Worm (Caenorhabditis elegans) whole organism, L3 larva: ENCODE results near the gene srh-83.

Experiments
- R02D3.7 ChIP-seq: fragments of 150-350 bp; optimal IDR thresholded peaks from 2 replicates; lab custom pipeline; 2014; ENCODE audit warnings: missing biosample characterization, missing genetic modification characterization
- ZK546.5 ChIP-seq: sonication (generic microtip); optimal IDR thresholded peaks from 2 replicates; lab custom pipeline; 2017; ENCODE audit warnings: missing biosample characterization, missing genetic modification characterization
- aly-2 ChIP-seq: fragments of 150-350 bp; optimal IDR thresholded peaks from 2 replicates; lab custom pipeline; 2014; ENCODE audit warnings: missing biosample characterization, missing genetic modification characterization
- ama-1 ChIP-seq: fragments of 150-350 bp; optimal IDR thresholded peaks from 2 replicates; lab custom pipeline; 2018
- ceh-16 ChIP-seq: sonication (generic microtip); optimal IDR thresholded peaks from 2 replicates; lab custom pipeline; 2017; ENCODE audit warnings: missing biosample characterization, missing genetic modification characterization
- ceh-28 ChIP-seq: fragments of 150-350 bp; optimal IDR thresholded peaks from 2 replicates; lab custom pipeline; 2014; ENCODE audit warnings: missing biosample characterization, missing genetic modification reagents, missing genetic modification characterization
- ceh-82 ChIP-seq: fragments of 150-350 bp; optimal IDR thresholded peaks from 2 replicates; lab custom pipeline; 2014; ENCODE audit warnings: missing biosample characterization, missing genetic modification characterization
- ceh-9 ChIP-seq: sonication (generic microtip); optimal IDR thresholded peaks from 2 replicates; lab custom pipeline; 2018; ENCODE audit warnings: missing biosample characterization, missing genetic modification characterization
- daf-12 ChIP-seq: fragments of 150-350 bp; optimal IDR thresholded peaks from 2 replicates; lab custom pipeline; 2014; ENCODE audit warnings: missing biosample characterization, missing genetic modification reagents, missing genetic modification characterization
- egl-5 ChIP-seq: fragments of 150-350 bp; optimal IDR thresholded peaks from 2 replicates; lab custom pipeline; 2017; ENCODE audit warnings: missing biosample characterization, missing genetic modification reagents, missing genetic modification characterization, inconsistent platforms
- elt-2 ChIP-seq: sonication (generic microtip); optimal IDR thresholded peaks from 2 replicates; lab custom pipeline; 2016; ENCODE audit warnings: missing genetic modification reagents, mild to moderate bottlenecking, missing genetic modification characterization, missing compliant biosample characterization
- elt-3 ChIP-seq, 3 experiments: fragments of 150-350 bp in 1 of 3; sonication (generic microtip) in 2 of 3; optimal IDR thresholded peaks; 2 replicates in 2 of 3; 4 replicates in 1 of 3; lab custom pipeline; 2014 to 2017; ENCODE audit warnings: missing biosample characterization in 3 of 3, missing genetic modification characterization in 3 of 3
- eor-1 ChIP-seq, 2 experiments: fragments of 150-350 bp; optimal IDR thresholded peaks; 2 replicates each; lab custom pipeline; 2014 to 2018; ENCODE audit warnings: missing biosample characterization in 2 of 2, missing genetic modification characterization in 2 of 2
- fkh-10 ChIP-seq: sonication (generic microtip); optimal IDR thresholded peaks from 2 replicates; lab custom pipeline; 2017; ENCODE audit warnings: missing biosample characterization, missing genetic modification reagents, missing genetic modification characterization
- fos-1 ChIP-seq: fragments of 150-350 bp; optimal IDR thresholded peaks from 2 replicates; lab custom pipeline; 2014; ENCODE audit warnings: missing biosample characterization, missing genetic modification characterization
- hmg-11 ChIP-seq: sonication (generic microtip); optimal IDR thresholded peaks from 2 replicates; lab custom pipeline; 2016; ENCODE audit warnings: missing genetic modification characterization, missing compliant biosample characterization
- jun-1 ChIP-seq: fragments of 150-350 bp; optimal IDR thresholded peaks from 2 replicates; lab custom pipeline; 2014; ENCODE audit warnings: missing biosample characterization, missing genetic modification reagents, missing genetic modification characterization
- lsy-12 ChIP-seq: sonication (generic microtip); optimal IDR thresholded peaks from 2 replicates; lab custom pipeline; 2016; ENCODE audit warnings: mild to moderate bottlenecking, missing genetic modification characterization, missing compliant biosample characterization
- nfya-1 ChIP-seq: sonication (generic microtip); optimal IDR thresholded peaks from 2 replicates; lab custom pipeline; 2017; ENCODE audit warnings: missing genetic modification characterization, mild to moderate bottlenecking, missing compliant biosample characterization, antibody characterized with exemption, moderate library complexity; ENCODE audit not compliant: insufficient read depth
- nhr-11 ChIP-seq: fragments of 150-350 bp; optimal IDR thresholded peaks from 2 replicates; lab custom pipeline; 2014; ENCODE audit warnings: missing biosample characterization, missing genetic modification characterization
- nhr-25 ChIP-seq: sonication (generic microtip); optimal IDR thresholded peaks from 2 replicates; lab custom pipeline; 2017; ENCODE audit warnings: missing biosample characterization, missing genetic modification characterization
- nhr-43 ChIP-seq: sonication (generic microtip); optimal IDR thresholded peaks from 2 replicates; lab custom pipeline; 2016; ENCODE audit warnings: mild to moderate bottlenecking, missing genetic modification characterization, missing compliant biosample characterization; ENCODE audit not compliant: poor library complexity, severe bottlenecking
- nhr-67 ChIP-seq: fragments of 150-350 bp; optimal IDR thresholded peaks from 2 replicates; lab custom pipeline; 2014; ENCODE audit warnings: missing biosample characterization, missing genetic modification characterization
- nhr-76 ChIP-seq: fragments of 150-350 bp; sonication (generic microtip); optimal IDR thresholded peaks from 5 replicates; lab custom pipeline; 2014; ENCODE audit warnings: missing biosample characterization, missing genetic modification characterization
- nhr-77 ChIP-seq: fragments of 150-350 bp; optimal IDR thresholded peaks from 2 replicates; lab custom pipeline; 2014; ENCODE audit warnings: missing biosample characterization, missing genetic modification characterization
- pha-4 ChIP-seq: fragments of 150-350 bp; optimal IDR thresholded peaks from 2 replicates; lab custom pipeline; 2014; ENCODE audit warnings: missing biosample characterization, missing genetic modification reagents, missing genetic modification characterization
- pqm-1 ChIP-seq: fragments of 150-350 bp; optimal IDR thresholded peaks from 2 replicates; lab custom pipeline; 2017; ENCODE audit warnings: missing biosample characterization, missing genetic modification characterization, inconsistent platforms
- sea-2 ChIP-seq: fragments of 150-350 bp; sonication (generic microtip); optimal IDR thresholded peaks from 4 replicates; lab custom pipeline; 2014; ENCODE audit warnings: missing biosample characterization, missing genetic modification reagents, missing genetic modification characterization
- skn-1 ChIP-seq: fragments of 150-350 bp; optimal IDR thresholded peaks from 2 replicates; lab custom pipeline; 2014; ENCODE audit warnings: missing biosample characterization, missing genetic modification characterization
- snpc-4 ChIP-seq: fragments of 150-350 bp; optimal IDR thresholded peaks from 2 replicates; lab custom pipeline; 2014; ENCODE audit warnings: missing biosample characterization, missing genetic modification characterization
- tbx-2 ChIP-seq: sonication (generic microtip); optimal IDR thresholded peaks from 2 replicates; lab custom pipeline; 2016; ENCODE audit warnings: mild to moderate bottlenecking, missing genetic modification characterization, missing compliant biosample characterization
- unc-39 ChIP-seq: sonication (generic microtip); optimal IDR thresholded peaks from 4 replicates; lab custom pipeline; 2017; ENCODE audit warnings: missing biosample characterization, missing genetic modification characterization
- unc-62 ChIP-seq: fragments of 150-350 bp; sonication (generic microtip); optimal IDR thresholded peaks from 4 replicates; lab custom pipeline; 2014; ENCODE audit warnings: missing biosample characterization, missing genetic modification reagents, missing genetic modification characterization
- ztf-4 ChIP-seq: fragments of 150-350 bp; optimal IDR thresholded peaks from 2 replicates; lab custom pipeline; 2014; ENCODE audit warnings: missing biosample characterization, missing genetic modification characterization

Gene srh-83

DNA sequence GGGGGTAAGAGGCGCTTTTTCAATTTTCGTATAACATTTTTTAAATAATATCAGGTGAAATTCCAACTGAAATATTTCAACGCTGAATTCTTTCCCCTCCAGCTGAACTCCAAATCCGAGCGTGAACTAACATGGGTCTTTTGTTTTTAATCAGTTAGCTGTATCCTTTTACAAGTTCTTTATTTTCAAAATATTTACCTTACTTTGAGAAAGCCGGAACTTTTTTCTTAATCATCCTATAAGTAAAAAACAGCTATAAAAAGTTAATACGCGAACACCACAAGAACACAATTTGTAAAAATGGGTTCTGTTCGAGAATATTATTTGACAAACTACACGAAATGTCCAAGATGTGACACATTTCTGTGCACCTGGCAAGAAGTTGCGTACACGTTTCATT is at the start of gene srh-83:
Gene srh-83, plus strand, starts transcription at position 301 of the 400 bp plus-strand sequence.
- TF ChIP-seq nhr-43 (tag; lab: Kevin White, UChicago) = no peak
- TF ChIP-seq nhr-11 (tag; lab: Kevin White, UChicago) = no peak
- TF ChIP-seq ceh-82 = no peak
- TF ChIP-seq jun-1 = no peak
- TF ChIP-seq daf-12 (tag; lab: Kevin White, UChicago) = no peak
- TF ChIP-seq fos-1 (tag; lab: Kevin White, UChicago) = no peak
- TF ChIP-seq unc-39 (tag; lab: Kevin White, UChicago) = no peak
- TF ChIP-seq skn-1 (tag; lab: Kevin White, UChicago) = no peak
- TF ChIP-seq fkh-10 (GFP tag; lab: Kevin White, UChicago) = no peak
- TF ChIP-seq ceh-16 (tag; lab: Kevin White, UChicago) = no peak
- no peak for TF ChIP-seq egl-5 (tag; lab: Kevin White, UChicago)
- TF ChIP-seq lsy-12 = no peak
- TF ChIP-seq pha-4 (tag; lab: Kevin White, UChicago) = no peak
- TF ChIP-seq unc-62 = no peak

- no peak for TF ChIP-seq ceh-28 (tag; lab: Kevin White, UChicago)
- TF ChIP-seq fos-1 (tag; lab: Kevin White, UChicago) = no peak
- no peak for TF ChIP-seq snpc-4 (tag; lab: Kevin White, UChicago)
- no peak for TF ChIP-seq nhr-67
- TF ChIP-seq ceh-9 (tag; lab: Kevin White, UChicago) = no peak
- TF ChIP-seq aly-2 (tag; lab: Kevin White, UChicago) = no peak
- TF ChIP-seq eor-1 (tag; optimal IDR thresholded peaks at IDR 0.05; lab: Kevin White, UChicago) = no peak
- TF ChIP-seq elt-2 (tag; lab: Kevin White, UChicago) = no peak
- no peak for TF ChIP-seq pqm-1 (tag; lab: Kevin White, UChicago)
- no peak for TF ChIP-seq R02D3.7 (tag; lab: Kevin White, UChicago)
- no peak for TF ChIP-seq pha-4 (tag; lab: Kevin White, UChicago)
- TF ChIP-seq hmg-11 (tag; lab: Kevin White, UChicago) = no peak
- no peak for TF ChIP-seq sea-2 (GFP tag; lab: Kevin White, UChicago)
- TF ChIP-seq ama-1 (lab: Kevin White, UChicago) = no peak
- no peak for TF ChIP-seq nhr-76 (tag; lab: Kevin White, UChicago)
- TF ChIP-seq ztf-4 (tag; lab: Kevin White, UChicago) = no peak
- no peak for TF ChIP-seq nfya-1 (tag; lab: Kevin White, UChicago)
- TF ChIP-seq ceh-82 = no peak
- no peak for TF ChIP-seq ceh-16 (tag; lab: Kevin White, UChicago)
- TF ChIP-seq, all 47 proteins: peak for 0
Measured at ce11 chrV:7118796-7119195, 45.5 kb upstream of the srh-83 start, which contains the start of gene srx-33. TSS of gene srx-33 (minus strand) at chrV:7118896.

- TF ChIP-seq fkh-10 (GFP tag; lab: Kevin White, UChicago) (no peak), nhr-25 (tag; lab: Kevin White, UChicago) (no peak), R02D3.7 (tag; lab: Kevin White, UChicago) (no peak), nhr-67 (no peak), tbx-2 (tag; lab: Kevin White, UChicago) (no peak), elt-2 (tag; lab: Kevin White, UChicago) (no peak)
Measured at ce11 chrV:7120168-7120567, 44.1 kb upstream of the srh-83 start, which contains the start of gene srx-34. TSS of gene srx-34 (minus strand) at chrV:7120268.

- no peak for TF ChIP-seq nhr-77 (tag; lab: Kevin White, UChicago)
- no peak for TF ChIP-seq ceh-16 (tag; lab: Kevin White, UChicago)
- TF ChIP-seq elt-3 (tag; optimal IDR thresholded peaks at IDR 0.05; lab: Kevin White, UChicago) = no peak
- no peak for TF ChIP-seq ZK546.5 (tag; lab: Kevin White, UChicago)
- TF ChIP-seq sea-2 (GFP tag; lab: Kevin White, UChicago) = no peak
- peak; percentile 63 for TF ChIP-seq pha-4 (tag; lab: Kevin White, UChicago)
- TF ChIP-seq, all 47 proteins: peak for 1
Measured at ce11 chrV:7123188-7123708, 41.1 kb upstream of the srh-83 start, which contains the start of gene lmd-5. TSS of gene lmd-5 (plus strand) at chrV:7123658.
